Worm (Caenorhabditis elegans): ENCODE results near the gene C02E7.8.

DNA sequence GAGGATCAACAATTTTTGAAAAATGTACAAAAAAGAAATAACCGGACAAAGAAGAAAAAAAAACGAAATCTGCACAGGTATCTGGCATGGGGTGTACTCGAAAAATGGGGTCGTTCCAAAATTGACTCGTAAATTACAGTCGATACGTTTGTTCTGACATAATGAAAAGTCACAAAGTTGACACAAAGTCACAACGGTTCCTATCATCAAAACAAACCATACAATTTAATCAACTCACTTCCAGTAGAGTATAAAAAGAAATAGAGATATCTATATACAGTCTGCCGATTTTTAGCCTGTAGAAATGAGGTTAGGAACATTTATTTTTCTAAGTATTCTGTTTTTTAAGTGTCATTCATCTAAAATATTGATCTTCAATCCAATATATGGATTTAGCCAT, 36.1 kb downstream of the C02E7.8 start, which contains the start of gene T19H12.12:
- TF ChIP-seq ama-1 (optimal IDR thresholded peaks at IDR 0.05) (no peak), ets-7 (tag; optimal IDR thresholded peaks at IDR 0.05) (no peak), tbx-37 (GFP tag; conservative IDR thresholded peaks at IDR 0.05) (no peak), scrt-1 (GFP tag; IDR thresholded peaks at IDR 0.05) (no peak), flt-1 (GFP tag; IDR thresholded peaks at IDR 0.05) (no peak), ceh-13 (GFP tag; optimal IDR thresholded peaks at IDR 0.05) (no peak)

All from whole organism, early embryonic.